Worm (Caenorhabditis elegans) whole organism, L1 larva: ENCODE measurements around the gene K01G5.8.

ENCODE experiments used
- C34B4.2 ChIP-seq: sonication (generic microtip); optimal IDR thresholded peaks from 2 replicates; lab custom pipeline; 2017; ENCODE audit warnings: mild to moderate bottlenecking, missing genetic modification characterization, missing compliant biosample characterization
- Y116A8C.19 ChIP-seq: sonication (generic microtip); optimal IDR thresholded peaks from 2 replicates; lab custom pipeline; 2016; ENCODE audit warnings: missing compliant biosample characterization, missing genetic modification characterization, borderline replicate concordance
- alr-1 ChIP-seq: fragments of 200-800 bp; sonication (Bioruptor generic); optimal IDR thresholded peaks from 2 replicates; lab custom pipeline; 2018; ENCODE audit warnings: borderline replicate concordance, mild to moderate bottlenecking, missing genetic modification characterization, missing compliant biosample characterization
- aly-2 ChIP-seq: fragments of 150-350 bp; optimal IDR thresholded peaks from 2 replicates; lab custom pipeline; 2014; ENCODE audit warnings: missing biosample characterization, missing genetic modification characterization
- ceh-8 ChIP-seq: fragments of 200-800 bp; sonication (Bioruptor generic); optimal IDR thresholded peaks from 2 replicates; lab custom pipeline; 2018; ENCODE audit warnings: mild to moderate bottlenecking, missing genetic modification characterization, moderate library complexity, missing compliant biosample characterization
- ceh-82 ChIP-seq, 3 experiments: fragments of 150-350 bp in 1 of 3; sonication (generic microtip) in 2 of 3; optimal IDR thresholded peaks; 2 replicates each; lab custom pipeline; 2014 to 2017; ENCODE audit warnings: missing biosample characterization in 3 of 3, missing genetic modification characterization in 3 of 3
- ces-1 ChIP-seq: fragments of 150-350 bp; optimal IDR thresholded peaks from 2 replicates; lab custom pipeline; 2014; ENCODE audit warnings: missing biosample characterization, missing genetic modification reagents, missing genetic modification characterization
- dpl-1 ChIP-seq, 3 experiments: fragments of 150-350 bp in 2 of 3; sonication (generic microtip) in 1 of 3; optimal IDR thresholded peaks; 2 replicates each; lab custom pipeline; 2014 to 2017; ENCODE audit warnings: missing biosample characterization in 3 of 3, missing genetic modification characterization in 3 of 3, missing genetic modification reagents in 3 of 3
- dsc-1 ChIP-seq: sonication (generic microtip); optimal IDR thresholded peaks from 2 replicates; lab custom pipeline; 2016; ENCODE audit warnings: mild to moderate bottlenecking, missing genetic modification characterization, missing compliant biosample characterization
- efl-1 ChIP-seq, 4 experiments: fragments of 150-350 bp; optimal IDR thresholded peaks in 3 of 4; peaks in 1 of 4; 1 replicate in 1 of 4; 2 replicates in 3 of 4; lab custom pipeline; 2014; ENCODE audit warnings: missing biosample characterization in 2 of 4, missing genetic modification characterization in 2 of 4, missing genetic modification reagents in 2 of 4
- efl-3 ChIP-seq: fragments of 200-800 bp; sonication (Bioruptor generic); optimal IDR thresholded peaks from 2 replicates; lab custom pipeline; 2018; ENCODE audit warnings: mild to moderate bottlenecking, missing genetic modification characterization, missing compliant biosample characterization
- elt-2 ChIP-seq: sonication (generic microtip); optimal IDR thresholded peaks from 2 replicates; lab custom pipeline; 2016; ENCODE audit warnings: missing genetic modification characterization, mild to moderate bottlenecking, inconsistent platforms, missing compliant biosample characterization, missing genetic modification reagents
- fkh-10 ChIP-seq: sonication (generic microtip); optimal IDR thresholded peaks from 2 replicates; lab custom pipeline; 2017; ENCODE audit warnings: missing biosample characterization, missing genetic modification reagents, missing genetic modification characterization
- fos-1 ChIP-seq: fragments of 150-350 bp; optimal IDR thresholded peaks from 2 replicates; lab custom pipeline; 2014; ENCODE audit warnings: missing biosample characterization, missing genetic modification characterization
- isw-1 ChIP-seq: fragments of 200-800 bp; sonication (Bioruptor generic); IDR thresholded peaks from 2 replicates; pipeline ENCODE4 v1.3.6; 2022; ENCODE audit warnings: missing genetic modification characterization, missing compliant biosample characterization
- jun-1 ChIP-seq: fragments of 150-350 bp; optimal IDR thresholded peaks from 2 replicates; lab custom pipeline; 2014; ENCODE audit warnings: missing biosample characterization, missing genetic modification reagents, missing genetic modification characterization
- lin-35 ChIP-seq, 2 experiments: fragments of 150-350 bp; optimal IDR thresholded peaks; 2 replicates each; lab custom pipeline; 2014; ENCODE audit warnings: missing biosample characterization in 2 of 2, missing genetic modification characterization in 2 of 2, missing genetic modification reagents in 2 of 2
- lin-39 ChIP-seq: fragments of 150-350 bp; optimal IDR thresholded peaks from 2 replicates; lab custom pipeline; 2014; ENCODE audit warnings: missing biosample characterization, missing genetic modification reagents, missing genetic modification characterization
- lir-3 ChIP-seq: sonication (generic microtip); optimal IDR thresholded peaks from 2 replicates; lab custom pipeline; 2016; ENCODE audit warnings: mild to moderate bottlenecking, missing genetic modification characterization, moderate library complexity, missing compliant biosample characterization; ENCODE audit not compliant: poor library complexity
- mef-2 ChIP-seq: fragments of 150-350 bp; optimal IDR thresholded peaks from 2 replicates; lab custom pipeline; 2014; ENCODE audit warnings: missing biosample characterization, missing genetic modification characterization
- nhr-11 ChIP-seq: fragments of 150-350 bp; optimal IDR thresholded peaks from 2 replicates; lab custom pipeline; 2014; ENCODE audit warnings: missing biosample characterization, missing genetic modification characterization
- nhr-19 ChIP-seq: fragments of 200-800 bp; sonication (Bioruptor generic); conservative IDR thresholded peaks from 2 replicates; pipeline ENCODE4 v1.3.6; 2022; ENCODE audit warnings: missing genetic modification characterization, missing compliant biosample characterization
- nhr-28 ChIP-seq: fragments of 150-350 bp; optimal IDR thresholded peaks from 2 replicates; lab custom pipeline; 2014; ENCODE audit warnings: missing biosample characterization, missing genetic modification characterization
- nhr-47 ChIP-seq: sonication (generic microtip); optimal IDR thresholded peaks from 2 replicates; lab custom pipeline; 2016; ENCODE audit warnings: mild to moderate bottlenecking, missing genetic modification characterization, moderate library complexity, missing compliant biosample characterization
- nhr-71 ChIP-seq: sonication (generic microtip); optimal IDR thresholded peaks from 2 replicates; lab custom pipeline; 2016; ENCODE audit warnings: mild to moderate bottlenecking, missing genetic modification characterization, moderate library complexity, missing compliant biosample characterization
- nhr-76 ChIP-seq: sonication (generic microtip); optimal IDR thresholded peaks from 2 replicates; lab custom pipeline; 2017; ENCODE audit warnings: missing biosample characterization, missing genetic modification characterization
- nhr-84 ChIP-seq: sonication (generic microtip); optimal IDR thresholded peaks from 2 replicates; lab custom pipeline; 2017; ENCODE audit warnings: missing biosample characterization, missing genetic modification characterization
- pqm-1 ChIP-seq: sonication (generic microtip); optimal IDR thresholded peaks from 3 replicates; lab custom pipeline; 2017; ENCODE audit warnings: missing biosample characterization, missing genetic modification characterization
- rnt-1 ChIP-seq: sonication (generic microtip); optimal IDR thresholded peaks from 2 replicates; lab custom pipeline; 2016; ENCODE audit warnings: mild to moderate bottlenecking, missing genetic modification characterization, moderate library complexity, missing compliant biosample characterization
- snpc-4 ChIP-seq: fragments of 150-350 bp; optimal IDR thresholded peaks from 2 replicates; lab custom pipeline; 2014; ENCODE audit warnings: missing biosample characterization, missing genetic modification characterization
- snu-23 ChIP-seq: sonication (generic microtip); optimal IDR thresholded peaks from 2 replicates; lab custom pipeline; 2016; ENCODE audit warnings: missing genetic modification characterization, missing compliant biosample characterization
- sox-4 ChIP-seq: sonication (generic microtip); optimal IDR thresholded peaks from 2 replicates; lab custom pipeline; 2016; ENCODE audit warnings: missing genetic modification characterization, missing compliant biosample characterization
- sptf-1 ChIP-seq: fragments of 150-350 bp; optimal IDR thresholded peaks from 2 replicates; lab custom pipeline; 2014; ENCODE audit warnings: missing biosample characterization, missing genetic modification characterization
- sup-37 ChIP-seq: fragments of 200-800 bp; sonication (Bioruptor generic); optimal IDR thresholded peaks from 2 replicates; lab custom pipeline; 2018; ENCODE audit warnings: mild to moderate bottlenecking, missing genetic modification characterization, missing compliant biosample characterization
- swsn-7 ChIP-seq: sonication (generic microtip); optimal IDR thresholded peaks from 2 replicates; lab custom pipeline; 2016; ENCODE audit warnings: missing genetic modification characterization, missing compliant biosample characterization
- tbx-2 ChIP-seq: sonication (generic microtip); optimal IDR thresholded peaks from 2 replicates; lab custom pipeline; 2016; ENCODE audit warnings: missing genetic modification characterization, missing compliant biosample characterization
- tlp-1 ChIP-seq: fragments of 150-350 bp; optimal IDR thresholded peaks from 2 replicates; lab custom pipeline; 2014; ENCODE audit warnings: missing biosample characterization, missing genetic modification characterization
- unc-130 ChIP-seq: fragments of 150-350 bp; optimal IDR thresholded peaks from 2 replicates; lab custom pipeline; 2017; ENCODE audit warnings: missing biosample characterization, missing genetic modification characterization, inconsistent platforms
- unc-62 ChIP-seq: fragments of 150-350 bp; optimal IDR thresholded peaks from 2 replicates; lab custom pipeline; 2014; ENCODE audit warnings: missing biosample characterization, missing genetic modification reagents, missing genetic modification characterization
- unc-86 ChIP-seq: sonication (generic microtip); optimal IDR thresholded peaks from 2 replicates; lab custom pipeline; 2016; ENCODE audit warnings: missing genetic modification characterization, missing compliant biosample characterization
- unc-98 ChIP-seq: fragments of 200-800 bp; sonication (Bioruptor generic); IDR thresholded peaks from 2 replicates; pipeline ENCODE4 v1.3.6; 2022; ENCODE audit warnings: missing genetic modification characterization, missing compliant biosample characterization
- xbp-1 ChIP-seq: sonication (generic microtip); optimal IDR thresholded peaks from 2 replicates; lab custom pipeline; 2016; ENCODE audit warnings: missing genetic modification characterization, missing compliant biosample characterization
- zag-1 ChIP-seq: fragments of 150-350 bp; optimal IDR thresholded peaks from 2 replicates; lab custom pipeline; 2014; ENCODE audit warnings: missing biosample characterization, missing genetic modification characterization
- zip-4 ChIP-seq: fragments of 200-800 bp; sonication (Bioruptor generic); optimal IDR thresholded peaks from 2 replicates; lab custom pipeline; 2018; ENCODE audit warnings: mild to moderate bottlenecking, missing genetic modification characterization, moderate library complexity, missing compliant biosample characterization
- ztf-11 ChIP-seq, 2 experiments: sonication (generic microtip); optimal IDR thresholded peaks; 2 replicates each; lab custom pipeline; 2016 to 2017; ENCODE audit warnings: missing genetic modification characterization in 2 of 2, missing biosample characterization in 1 of 2, missing compliant biosample characterization in 1 of 2

Gene K01G5.8

DNA sequence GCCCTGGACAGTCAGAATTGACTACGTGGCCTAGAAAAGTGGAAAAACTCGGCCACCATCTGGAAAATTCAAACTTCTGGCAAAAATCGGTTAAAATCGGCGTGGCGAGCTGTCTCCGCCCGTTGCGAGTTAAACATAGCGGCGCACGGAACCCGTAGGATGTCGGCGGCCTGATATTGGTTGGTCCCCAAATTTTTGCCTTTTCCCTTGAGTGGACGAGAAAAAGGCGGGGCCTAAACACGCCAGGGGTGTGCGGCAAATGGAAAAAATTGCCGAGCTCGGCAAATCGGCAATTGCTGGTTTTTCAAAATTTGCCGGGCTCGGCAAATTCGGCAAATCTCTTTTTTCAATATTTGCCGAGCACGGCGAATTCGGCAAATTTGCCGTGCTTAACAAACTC is 7.3 kb downstream of the K01G5.8 start:
- TF ChIP-seq sptf-1 (tag; lab: Kevin White, UChicago) (no peak), sox-4 (tag; lab: Kevin White, UChicago) (no peak), snpc-4 (peak; percentile 1), C34B4.2 (tag; lab: Kevin White, UChicago) (no peak)

DNA sequence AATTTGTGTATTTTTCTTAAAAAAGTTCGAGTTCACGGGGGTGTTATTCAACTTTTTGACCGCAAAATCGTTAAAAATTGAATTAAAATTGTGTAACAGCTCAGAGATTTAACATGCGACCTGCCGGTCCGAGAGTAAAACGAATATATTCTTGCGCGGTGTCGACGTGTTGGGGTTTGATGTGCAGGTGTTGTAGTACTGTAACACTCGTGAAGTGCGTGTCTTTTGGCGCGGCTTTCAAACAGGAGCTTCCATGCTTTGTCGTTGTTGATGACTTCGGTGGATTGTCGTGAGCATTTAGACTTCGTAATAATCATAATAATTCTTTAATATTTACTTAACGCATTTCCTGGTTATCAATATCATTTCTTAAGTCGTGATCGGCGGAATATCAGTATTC is 10.1 kb downstream of the K01G5.8 start, which contains the start of gene tat-3:
TSS of gene tat-3 (minus strand) at position 196 of the 400 bp plus-strand sequence.
- no peak for TF ChIP-seq dsc-1 (tag; lab: Kevin White, UChicago)
- TF ChIP-seq tlp-1 (tag; lab: Kevin White, UChicago) = no peak
- TF ChIP-seq elt-2 (tag; lab: Kevin White, UChicago) = no peak
- TF ChIP-seq unc-86 (tag; lab: Kevin White, UChicago) = no peak
- no peak for TF ChIP-seq xbp-1 (tag; lab: Kevin White, UChicago)
- TF ChIP-seq nhr-11 (tag; lab: Kevin White, UChicago) = no peak
- TF ChIP-seq tbx-2 (tag; lab: Kevin White, UChicago) = no peak
- TF ChIP-seq snu-23 (GFP tag; lab: Kevin White, UChicago) = no peak
- no peak for TF ChIP-seq ceh-8 (GFP tag; lab: Kevin White, UChicago)
- no peak for TF ChIP-seq nhr-76
- TF ChIP-seq fos-1 = no peak
- no peak for TF ChIP-seq nhr-71 (tag; lab: Kevin White, UChicago)
- TF ChIP-seq nhr-84 = no peak
- no peak for TF ChIP-seq ztf-11 (tag; optimal IDR thresholded peaks at IDR 0.05; lab: Kevin White, UChicago)

DNA sequence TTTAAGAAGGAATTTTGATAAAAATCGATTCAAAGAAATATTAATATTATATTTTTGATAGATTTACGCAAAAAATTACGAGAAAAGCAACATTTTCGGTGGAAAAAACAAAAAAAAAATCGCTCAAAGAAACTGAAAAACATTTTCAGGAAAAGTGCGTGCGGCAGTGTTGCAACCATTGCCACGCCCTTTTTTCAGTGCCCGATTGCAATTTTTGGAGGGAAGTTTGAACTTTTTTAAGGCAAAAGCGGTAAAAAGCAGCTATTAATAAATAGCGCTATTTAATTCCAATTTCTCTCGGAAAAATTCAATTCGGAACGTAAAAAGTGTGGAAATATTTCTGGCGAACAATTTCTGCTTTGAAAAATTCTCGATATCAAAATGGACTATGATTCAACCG is 19.5 kb downstream of the K01G5.8 start:
- TF ChIP-seq Y116A8C.19 (tag; lab: Kevin White, UChicago) (no peak), dpl-1 (GFP tag; optimal IDR thresholded peaks at IDR 0.05; lab: Kevin White, UChicago) (peak in 2 of 3 experiments; percentile 36 to 66), efl-1 (optimal IDR thresholded peaks at IDR 0.05; lab: Kevin White, UChicago) (peak; percentile 33 to 37), efl-1 (GFP tag; optimal IDR thresholded peaks at IDR 0.05 in 1 of 2; lab: Kevin White, UChicago) (peak; percentile 72 to 88), ceh-82 (tag; optimal IDR thresholded peaks at IDR 0.05; lab: Kevin White, UChicago) (no peak), tbx-2 (tag; lab: Kevin White, UChicago) (no peak), lin-35 (GFP tag; optimal IDR thresholded peaks at IDR 0.05; lab: Kevin White, UChicago) (peak; percentile 3 to 27), swsn-7 (tag; lab: Kevin White, UChicago) (no peak)

ce11 chrIII:10720170-10720569 is 20.4 kb downstream of the K01G5.8 start:
- no peak for TF ChIP-seq alr-1 (tag; lab: Kevin White, UChicago)
- peak; percentile 37 for TF ChIP-seq sup-37 (GFP tag; lab: Kevin White, UChicago)
- peak; percentile 11 for TF ChIP-seq fkh-10 (GFP tag; lab: Kevin White, UChicago)
- TF ChIP-seq unc-98 = peak; percentile 62; the same call in 1 of the 2 replicates
- no peak for TF ChIP-seq ces-1
- peak; percentile 91 for TF ChIP-seq swsn-7 (tag; lab: Kevin White, UChicago)
- peak; percentile 80 for TF ChIP-seq jun-1
- peak; percentile 5 for TF ChIP-seq mef-2 (tag; lab: Kevin White, UChicago)
- peak; percentile 5 for TF ChIP-seq ceh-8 (GFP tag; lab: Kevin White, UChicago)
- TF ChIP-seq nhr-76 = peak; percentile 50
- peak; percentile 76 to 78 for TF ChIP-seq lin-35 (GFP tag; optimal IDR thresholded peaks at IDR 0.05; lab: Kevin White, UChicago)
- TF ChIP-seq nhr-47 (tag; lab: Kevin White, UChicago) = peak; percentile 91
- no peak for TF ChIP-seq aly-2 (tag; lab: Kevin White, UChicago)
- TF ChIP-seq elt-2 (tag; lab: Kevin White, UChicago) = peak; percentile 79
- no peak for TF ChIP-seq nhr-28 (tag; lab: Kevin White, UChicago)
- peak; percentile 64 for TF ChIP-seq unc-130 (tag; lab: Kevin White, UChicago)
- peak; percentile 93 for TF ChIP-seq nhr-19 (GFP tag; lab: Robert Waterston, UW)
- TF ChIP-seq dsc-1 (tag; lab: Kevin White, UChicago) = peak; percentile 84
- TF ChIP-seq rnt-1 (tag; lab: Kevin White, UChicago) = peak; percentile 93
- peak; percentile 59 for TF ChIP-seq lir-3
- peak; percentile 79 to 89 (median 83) for TF ChIP-seq ceh-82 (tag; optimal IDR thresholded peaks at IDR 0.05; lab: Kevin White, UChicago)
- TF ChIP-seq dpl-1 (GFP tag; optimal IDR thresholded peaks at IDR 0.05; lab: Kevin White, UChicago) = peak; percentile 61 to 63 (median 61)
- TF ChIP-seq unc-62 (GFP tag; lab: Kevin White, UChicago) = no peak
- TF ChIP-seq sptf-1 (tag; lab: Kevin White, UChicago) = no peak
- TF ChIP-seq isw-1 (GFP tag; lab: Robert Waterston, UW) = peak; percentile 75
- TF ChIP-seq C34B4.2 (tag; lab: Kevin White, UChicago) = peak; percentile 92
- TF ChIP-seq lin-39 (tag; lab: Kevin White, UChicago) = peak; percentile 70
- TF ChIP-seq zag-1 (tag; lab: Kevin White, UChicago) = peak; percentile 18
- TF ChIP-seq pqm-1 (tag; lab: Kevin White, UChicago) = no peak
- TF ChIP-seq nhr-11 (tag; lab: Kevin White, UChicago) = peak; percentile 78
- no peak for TF ChIP-seq efl-3 (GFP tag; lab: Kevin White, UChicago)
- TF ChIP-seq zip-4 (GFP tag; lab: Kevin White, UChicago) = peak; percentile 46
